Fruit fly (Drosophila melanogaster) whole organism: ENCODE data around the gene TTLL3B.

Experiments used
- CG8478 ChIP-seq: fragments of >200 bp; optimal IDR thresholded peaks from 2 replicates; lab custom pipeline; 2018; ENCODE audit warnings: inconsistent platforms
- Dll ChIP-seq: fragments of >200 bp; optimal IDR thresholded peaks from 2 replicates; lab custom pipeline; 2017
- EcR ChIP-seq, 2 experiments: fragments of >200 bp; optimal IDR thresholded peaks; 2 replicates each; lab custom pipeline; 2017; ENCODE audit warnings: missing biosample characterization in 2 of 2, missing genetic modification characterization in 2 of 2, missing genetic modification reagents in 2 of 2
- pan ChIP-seq: fragments of >200 bp; optimal IDR thresholded peaks from 2 replicates; lab custom pipeline; 2017
- psq ChIP-seq: fragments of >200 bp; optimal IDR thresholded peaks from 2 replicates; lab custom pipeline; 2017
- usp ChIP-seq: fragments of >200 bp; optimal IDR thresholded peaks from 2 replicates; lab custom pipeline; 2017; ENCODE audit warnings: missing biosample characterization, missing genetic modification characterization, mixed read lengths

- TF ChIP-seq usp (GFP tag; lab: Kevin White, UChicago) (no peak), psq (lab: Kevin White, UChicago) (no peak), pan (lab: Kevin White, UChicago) (no peak), EcR (GFP tag; optimal IDR thresholded peaks at IDR 0.05; lab: Kevin White, UChicago) (no peak), CG8478 (lab: Kevin White, UChicago) (no peak), Dll (no peak)
These were observed 41.0 kb downstream of the TTLL3B start, which contains the start of gene CG17378 for dm6 chr2L:6773645-6774044.
